Worm (Caenorhabditis elegans) whole organism, L3 larva: Measurements from ENCODE around the gene acbp-3.

ENCODE experiments used
- eor-1 ChIP-seq, 2 experiments: fragments of 150-350 bp; optimal IDR thresholded peaks; 2 replicates each; lab custom pipeline; 2014 to 2018; ENCODE audit warnings: missing biosample characterization in 2 of 2, missing genetic modification characterization in 2 of 2
- snpc-4 ChIP-seq: fragments of 150-350 bp; optimal IDR thresholded peaks from 2 replicates; lab custom pipeline; 2014; ENCODE audit warnings: missing biosample characterization, missing genetic modification characterization

DNA sequence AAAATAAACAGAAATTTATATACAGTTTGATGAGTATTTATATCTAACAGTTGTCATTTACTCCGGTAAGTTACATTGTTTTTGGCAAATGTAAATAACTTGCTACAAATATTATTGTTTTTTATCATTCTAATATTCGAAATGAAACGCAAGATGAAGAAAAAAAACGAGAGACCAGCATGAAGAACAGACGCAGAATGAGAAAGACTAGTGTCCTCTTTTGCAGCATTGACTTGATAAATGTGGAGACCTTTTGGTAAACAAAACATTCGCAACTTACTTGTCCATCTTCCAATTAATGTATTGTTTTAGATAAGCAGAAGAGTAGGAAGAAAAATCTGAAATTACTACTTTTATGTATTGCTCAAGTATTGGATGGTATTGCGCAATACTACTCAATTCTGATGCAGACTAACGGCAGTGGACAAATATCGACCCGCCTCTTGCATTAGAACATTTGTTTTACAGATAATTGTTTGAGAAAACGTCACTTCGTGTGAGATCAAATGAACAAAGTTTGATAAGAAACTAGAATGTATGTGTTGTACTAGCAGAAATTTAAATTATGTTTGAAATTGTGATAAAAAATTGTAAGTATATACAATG is 25.8 kb upstream of the acbp-3 start, which contains the start of gene pgp-6:
- TF ChIP-seq snpc-4 (tag; lab: Kevin White, UChicago) = no peak
- no peak for TF ChIP-seq eor-1 (tag; optimal IDR thresholded peaks at IDR 0.05; lab: Kevin White, UChicago)
